In genomic region chr3L:11070372-11070854, dm6 we compare ENCODE assay signal across 1 fruit fly cellular context.
A peak's percentile ranks its signal among the peaks of the same experiment; 100 is the strongest.
TF ChIP-seq lines count a peak whose summit lies in the region.

TSS of gene Mocs1 (plus strand) at chr3L:11070526.

TF ChIP-seq in whole organism, embryonic, 481 proteins besides CTCF, POLR2A, EP300 and RAD21 (continued from another document and continues in another):
- TF ChIP-seq jigr1 (GFP tag; IDR thresholded peaks at IDR 0.05; lab: Robert Waterston, UW) (no peak), bab2 (GFP tag; optimal IDR thresholded peaks at IDR 0.05; lab: Kevin White, UChicago) (no peak), CG33213 (GFP tag; optimal IDR thresholded peaks at IDR 0.05; lab: Kevin White, UChicago) (no peak), gt (GFP tag; IDR thresholded peaks at IDR 0.05; lab: Robert Waterston, UW) (no peak), btn (GFP tag; optimal IDR thresholded peaks at IDR 0.05; lab: Kevin White, UChicago) (no peak), bowl (GFP tag; IDR thresholded peaks at IDR 0.05; lab: Robert Waterston, UW) (no peak), Rfx (GFP tag; IDR thresholded peaks at IDR 0.05; lab: Robert Waterston, UW) (peak; percentile 62), chinmo (GFP tag; IDR thresholded peaks at IDR 0.05; lab: Robert Waterston, UW; ENCODE audit: partially characterized antibody) (peak; percentile 88; the same call in 3 of the 4 replicates), CG18764 (GFP tag; optimal IDR thresholded peaks at IDR 0.05; lab: Kevin White, UChicago) (no peak), CG10431 (GFP tag; optimal IDR thresholded peaks at IDR 0.05; lab: Kevin White, UChicago) (no peak), lola (GFP tag; optimal IDR thresholded peaks at IDR 0.05; lab: Kevin White, UChicago) (no peak), Ravus (GFP tag; IDR thresholded peaks at IDR 0.05; lab: Robert Waterston, UW) (no peak), Sry-β (GFP tag; optimal IDR thresholded peaks at IDR 0.05; lab: Kevin White, UChicago) (no peak), CG10321 (GFP tag; IDR thresholded peaks at IDR 0.05; lab: Robert Waterston, UW) (no peak), gro (GFP tag; optimal IDR thresholded peaks at IDR 0.05; lab: Kevin White, UChicago) (peak; percentile 15), Hey (tag; optimal IDR thresholded peaks at IDR 0.05; lab: Kevin White, UChicago) (no peak), ewg (GFP tag; optimal IDR thresholded peaks at IDR 0.05; lab: Kevin White, UChicago) (no peak), CG12659 (GFP tag; optimal IDR thresholded peaks at IDR 0.05; lab: Kevin White, UChicago) (no peak), sqz (GFP tag; optimal IDR thresholded peaks at IDR 0.05; lab: Kevin White, UChicago) (no peak), lab (GFP tag; optimal IDR thresholded peaks at IDR 0.05; lab: Kevin White, UChicago) (peak; percentile 68), ash1 (GFP tag; optimal IDR thresholded peaks at IDR 0.05; lab: Kevin White, UChicago) (no peak), CG12391 (tag; optimal IDR thresholded peaks at IDR 0.05; lab: Kevin White, UChicago) (no peak), CG2875 (GFP tag; optimal IDR thresholded peaks at IDR 0.05; lab: Kevin White, UChicago) (no peak), repo (GFP tag; optimal IDR thresholded peaks at IDR 0.05; lab: Kevin White, UChicago) (no peak), ems (GFP tag; optimal IDR thresholded peaks at IDR 0.05; lab: Kevin White, UChicago) (no peak), caup (GFP tag; optimal IDR thresholded peaks at IDR 0.05; lab: Kevin White, UChicago; ENCODE audit: severe bottlenecking) (peak; percentile 6), HLH54F (GFP tag; optimal IDR thresholded peaks at IDR 0.05; lab: Kevin White, UChicago) (no peak), trh (GFP tag; optimal IDR thresholded peaks at IDR 0.05; lab: Kevin White, UChicago) (no peak), az2 (GFP tag; optimal IDR thresholded peaks at IDR 0.05; lab: Kevin White, UChicago) (no peak), scrt (GFP tag; optimal IDR thresholded peaks at IDR 0.05; lab: Kevin White, UChicago) (no peak), CHES-1-like (GFP tag; optimal IDR thresholded peaks at IDR 0.05; lab: Kevin White, UChicago) (peak; percentile 15), CG7963 (GFP tag; IDR thresholded peaks at IDR 0.05; lab: Robert Waterston, UW; ENCODE audit: partially characterized antibody) (no peak), shn (GFP tag; optimal IDR thresholded peaks at IDR 0.05; lab: Kevin White, UChicago) (no peak), gsb-n (tag; optimal IDR thresholded peaks at IDR 0.05; lab: Kevin White, UChicago) (no peak), tup (GFP tag; optimal IDR thresholded peaks at IDR 0.05; lab: Kevin White, UChicago) (no peak), Hmr (GFP tag; optimal IDR thresholded peaks at IDR 0.05; lab: Kevin White, UChicago) (peak; percentile 22), CG16779 (GFP tag; IDR thresholded peaks at IDR 0.05; lab: Robert Waterston, UW) (no peak), org-1 (GFP tag; optimal IDR thresholded peaks at IDR 0.05; lab: Kevin White, UChicago) (no peak), insv (GFP tag; optimal IDR thresholded peaks at IDR 0.05; lab: Kevin White, UChicago) (no peak), vfl (GFP tag; optimal IDR thresholded peaks at IDR 0.05; lab: Kevin White, UChicago) (no peak), knrl (GFP tag; IDR thresholded peaks at IDR 0.05; lab: Robert Waterston, UW; ENCODE audit: partially characterized antibody) (no peak), lbe (GFP tag; optimal IDR thresholded peaks at IDR 0.05; lab: Kevin White, UChicago) (no peak), CG2129 (GFP tag; IDR thresholded peaks at IDR 0.05; lab: Robert Waterston, UW; ENCODE audit: partially characterized antibody) (no peak), Fer2 (tag; optimal IDR thresholded peaks at IDR 0.05; lab: Kevin White, UChicago) (no peak), ind (GFP tag; optimal IDR thresholded peaks at IDR 0.05; lab: Kevin White, UChicago) (no peak), Abd-B (GFP tag; optimal IDR thresholded peaks at IDR 0.05; lab: Kevin White, UChicago) (no peak), lov (optimal IDR thresholded peaks at IDR 0.05; lab: Kevin White, UChicago) (no peak), lov (GFP tag; IDR thresholded peaks at IDR 0.05; lab: Robert Waterston, UW) (no peak), chm (GFP tag; IDR thresholded peaks at IDR 0.05; lab: Robert Waterston, UW) (peak; percentile 28; the same call in 1 of the 2 replicates), CG1233 (GFP tag; optimal IDR thresholded peaks at IDR 0.05; lab: Kevin White, UChicago) (no peak), CG2202 (tag; optimal IDR thresholded peaks at IDR 0.05; lab: Kevin White, UChicago) (no peak), Drgx (GFP tag; IDR thresholded peaks at IDR 0.05; lab: Robert Waterston, UW) (peak; percentile 53), Atf3 (GFP tag; optimal IDR thresholded peaks at IDR 0.05; lab: Kevin White, UChicago) (no peak), seq (GFP tag; IDR thresholded peaks at IDR 0.05; lab: Robert Waterston, UW) (no peak), CG2678 (tag; optimal IDR thresholded peaks at IDR 0.05; lab: Kevin White, UChicago) (peak; percentile 7), CG15011 (GFP tag; optimal IDR thresholded peaks at IDR 0.05; lab: Kevin White, UChicago) (no peak), GATAe (GFP tag; conservative IDR thresholded peaks at IDR 0.05; lab: Robert Waterston, UW) (no peak), pho (GFP tag; optimal IDR thresholded peaks at IDR 0.05; lab: Kevin White, UChicago) (no peak), B-H1 (GFP tag; IDR thresholded peaks at IDR 0.05; lab: Robert Waterston, UW) (no peak; the same call in 2 of the 3 replicates), lilli (GFP tag; optimal IDR thresholded peaks at IDR 0.05; lab: Kevin White, UChicago) (no peak), disco-r (GFP tag; optimal IDR thresholded peaks at IDR 0.05; lab: Kevin White, UChicago) (no peak), Vsx1 (GFP tag; optimal IDR thresholded peaks at IDR 0.05; lab: Kevin White, UChicago) (no peak), usp (GFP tag; optimal IDR thresholded peaks at IDR 0.05; lab: Kevin White, UChicago) (no peak), her (GFP tag; optimal IDR thresholded peaks at IDR 0.05; lab: Kevin White, UChicago) (no peak), Usf (GFP tag; optimal IDR thresholded peaks at IDR 0.05; lab: Kevin White, UChicago) (no peak), cwo (GFP tag; optimal IDR thresholded peaks at IDR 0.05; lab: Kevin White, UChicago) (peak; percentile 40), CG4854 (GFP tag; optimal IDR thresholded peaks at IDR 0.05; lab: Kevin White, UChicago) (no peak), CG10654 (GFP tag; optimal IDR thresholded peaks at IDR 0.05; lab: Kevin White, UChicago) (no peak), pita (GFP tag; optimal IDR thresholded peaks at IDR 0.05; lab: Kevin White, UChicago) (no peak), CG11456 (GFP tag; IDR thresholded peaks at IDR 0.05; lab: Robert Waterston, UW) (no peak), CG12744 (GFP tag; optimal IDR thresholded peaks at IDR 0.05; lab: Kevin White, UChicago) (no peak), CG12769 (tag; optimal IDR thresholded peaks at IDR 0.05; lab: Kevin White, UChicago) (peak; percentile 38), kni (GFP tag; optimal IDR thresholded peaks at IDR 0.05; lab: Kevin White, UChicago) (no peak), esg (GFP tag; conservative IDR thresholded peaks at IDR 0.05; lab: Robert Waterston, UW) (no peak), Pdp1 (GFP tag; optimal IDR thresholded peaks at IDR 0.05; lab: Kevin White, UChicago) (peak in 1 of 2 experiments; percentile 96), NC2β (GFP tag; optimal IDR thresholded peaks at IDR 0.05; lab: Kevin White, UChicago) (no peak), Oli (tag; optimal IDR thresholded peaks at IDR 0.05; lab: Kevin White, UChicago) (no peak), Bgb (GFP tag; IDR thresholded peaks at IDR 0.05; lab: Robert Waterston, UW; ENCODE audit: partially characterized antibody) (no peak), bsh (GFP tag; optimal IDR thresholded peaks at IDR 0.05; lab: Kevin White, UChicago) (no peak), NK7.1 (GFP tag; optimal IDR thresholded peaks at IDR 0.05; lab: Kevin White, UChicago) (no peak), HHEX (GFP tag; optimal IDR thresholded peaks at IDR 0.05; lab: Kevin White, UChicago) (peak; percentile 6), CoRest (tag; optimal IDR thresholded peaks at IDR 0.05; lab: Kevin White, UChicago) (no peak), Dbx (GFP tag; IDR thresholded peaks at IDR 0.05; lab: Robert Waterston, UW) (peak; percentile 32; the same call in 1 of the 3 replicates), CG32532 (GFP tag; IDR thresholded peaks at IDR 0.05; lab: Robert Waterston, UW) (peak; percentile 53), hkb (optimal IDR thresholded peaks at IDR 0.05; lab: Kevin White, UChicago) (no peak), hkb (GFP tag; IDR thresholded peaks at IDR 0.05; lab: Robert Waterston, UW) (peak; percentile 17; the same call in 1 of the 2 replicates), CkIIα-i1 (GFP tag; IDR thresholded peaks at IDR 0.05; lab: Robert Waterston, UW) (no peak), zfh1 (GFP tag; IDR thresholded peaks at IDR 0.05; lab: Robert Waterston, UW) (no peak), CG6813 (GFP tag; optimal IDR thresholded peaks at IDR 0.05; lab: Kevin White, UChicago) (no peak), CG9437 (GFP tag; optimal IDR thresholded peaks at IDR 0.05; lab: Kevin White, UChicago) (peak; percentile 1), CG8944 (GFP tag; optimal IDR thresholded peaks at IDR 0.05; lab: Kevin White, UChicago) (no peak), dmrt99B (tag; optimal IDR thresholded peaks at IDR 0.05; lab: Kevin White, UChicago) (no peak), ap (GFP tag; IDR thresholded peaks at IDR 0.05; lab: Robert Waterston, UW) (no peak), grn (GFP tag; optimal IDR thresholded peaks at IDR 0.05; lab: Kevin White, UChicago) (no peak), schlank (tag; optimal IDR thresholded peaks at IDR 0.05; lab: Kevin White, UChicago) (no peak), ttk (GFP tag; IDR thresholded peaks at IDR 0.05; lab: Robert Waterston, UW) (peak; percentile 26; the same call in 1 of the 2 replicates), croc (GFP tag; conservative IDR thresholded peaks at IDR 0.05; lab: Robert Waterston, UW) (no peak), CG32772 (GFP tag; IDR thresholded peaks at IDR 0.05; lab: Robert Waterston, UW) (no peak), CG2199 (GFP tag; IDR thresholded peaks at IDR 0.05; lab: Robert Waterston, UW) (no peak), Mrtf (GFP tag; IDR thresholded peaks at IDR 0.05; lab: Robert Waterston, UW) (peak; percentile 13; the same call in 1 of the 3 replicates), CG4404 (GFP tag; IDR thresholded peaks at IDR 0.05; lab: Robert Waterston, UW) (no peak), Lhr (GFP tag; optimal IDR thresholded peaks at IDR 0.05; lab: Kevin White, UChicago) (no peak), oc (tag; optimal IDR thresholded peaks at IDR 0.05; lab: Kevin White, UChicago) (no peak), Poxn (GFP tag; IDR thresholded peaks at IDR 0.05; lab: Robert Waterston, UW) (no peak), CG2889 (GFP tag; IDR thresholded peaks at IDR 0.05; lab: Robert Waterston, UW) (no peak), Kr (GFP tag; optimal IDR thresholded peaks at IDR 0.05; lab: Kevin White, UChicago) (no peak), jing (GFP tag; optimal IDR thresholded peaks at IDR 0.05; lab: Kevin White, UChicago) (no peak), crp (GFP tag; optimal IDR thresholded peaks at IDR 0.05; lab: Kevin White, UChicago) (peak in 1 of 2 experiments; percentile 77), CG12219 (GFP tag; optimal IDR thresholded peaks at IDR 0.05; lab: Kevin White, UChicago) (no peak), CG11085 (GFP tag; IDR thresholded peaks at IDR 0.05; lab: Robert Waterston, UW) (peak; percentile 20; the same call in 1 of the 2 replicates), otp (GFP tag; IDR thresholded peaks at IDR 0.05; lab: Robert Waterston, UW) (0 out of 3 replicates have a peak, but pooled peaks have one; percentile 24), Sin3A (optimal IDR thresholded peaks at IDR 0.05; lab: Kevin White, UChicago) (no peak), ftz-f1 (GFP tag; optimal IDR thresholded peaks at IDR 0.05; lab: Kevin White, UChicago) (peak; percentile 40), jumu (GFP tag; optimal IDR thresholded peaks at IDR 0.05; lab: Kevin White, UChicago) (no peak), psq (GFP tag; optimal IDR thresholded peaks at IDR 0.05; lab: Kevin White, UChicago) (no peak), CG31224 (GFP tag; IDR thresholded peaks at IDR 0.05; lab: Robert Waterston, UW) (no peak), tna (GFP tag; IDR thresholded peaks at IDR 0.05; lab: Robert Waterston, UW; ENCODE audit: partially characterized antibody) (peak; percentile 11; the same call in 1 of the 2 replicates), aop (GFP tag; IDR thresholded peaks at IDR 0.05; lab: Robert Waterston, UW) (no peak), CG3726 (GFP tag; IDR thresholded peaks at IDR 0.05; lab: Robert Waterston, UW) (no peak), CG8388 (GFP tag; optimal IDR thresholded peaks at IDR 0.05; lab: Kevin White, UChicago) (no peak), CG3995 (GFP tag; optimal IDR thresholded peaks at IDR 0.05; lab: Kevin White, UChicago) (no peak), wor (GFP tag; IDR thresholded peaks at IDR 0.05; lab: Robert Waterston, UW) (no peak), gsb (GFP tag; IDR thresholded peaks at IDR 0.05; lab: Robert Waterston, UW) (no peak), gfzf (GFP tag; optimal IDR thresholded peaks at IDR 0.05; lab: Kevin White, UChicago) (no peak), pfk (GFP tag; optimal IDR thresholded peaks at IDR 0.05; lab: Kevin White, UChicago) (no peak), Opbp (GFP tag; IDR thresholded peaks at IDR 0.05; lab: Robert Waterston, UW; ENCODE audit: partially characterized antibody) (no peak), dati (GFP tag; IDR thresholded peaks at IDR 0.05; lab: Robert Waterston, UW) (no peak), al (GFP tag; IDR thresholded peaks at IDR 0.05; lab: Robert Waterston, UW) (no peak), odd (GFP tag; optimal IDR thresholded peaks at IDR 0.05; lab: Kevin White, UChicago) (no peak), exex (tag; optimal IDR thresholded peaks at IDR 0.05; lab: Kevin White, UChicago) (no peak), zen2 (GFP tag; IDR thresholded peaks at IDR 0.05; lab: Robert Waterston, UW; ENCODE audit: partially characterized antibody) (no peak), CG1792 (GFP tag; optimal IDR thresholded peaks at IDR 0.05; lab: Kevin White, UChicago) (no peak), Med (GFP tag; lab: Kevin White, UChicago) (peak; percentile 75), z (GFP tag; IDR thresholded peaks at IDR 0.05; lab: Robert Waterston, UW) (no peak), ab (GFP tag; optimal IDR thresholded peaks at IDR 0.05; lab: Kevin White, UChicago) (no peak), pnt (GFP tag; optimal IDR thresholded peaks at IDR 0.05; lab: Kevin White, UChicago) (no peak), Chrac-16 (GFP tag; optimal IDR thresholded peaks at IDR 0.05; lab: Kevin White, UChicago) (no peak), Lim3 (GFP tag; IDR thresholded peaks at IDR 0.05; lab: Robert Waterston, UW) (no peak)
